Fruit fly (Drosophila melanogaster) Kc167 (cell line): ENCODE results near the gene Deaf1.
A peak's percentile ranks its signal among the peaks of the same experiment; 100 is the strongest.

Experiments
- Myc ChIP-seq: fragments of >200 bp; optimal IDR thresholded peaks from 2 replicates; lab custom pipeline; 2017; ENCODE audit warnings: missing external identifiers
- Sin3A ChIP-seq: fragments of >200 bp; optimal IDR thresholded peaks from 2 replicates; lab custom pipeline; 2018; ENCODE audit warnings: missing external identifiers
- h ChIP-seq: fragments of >200 bp; optimal IDR thresholded peaks from 3 replicates; lab custom pipeline; 2018; ENCODE audit warnings: missing external identifiers
- insv ChIP-seq: fragments of >200 bp; optimal IDR thresholded peaks from 3 replicates; lab custom pipeline; 2018; ENCODE audit warnings: missing external identifiers
- psq ChIP-seq: fragments of >200 bp; optimal IDR thresholded peaks from 2 replicates; lab custom pipeline; 2017; ENCODE audit warnings: missing external identifiers
- ttk ChIP-seq: sonication (Bioruptor generic); optimal IDR thresholded peaks from 2 replicates; lab custom pipeline; 2017; ENCODE audit warnings: missing external identifiers

Deaf1 gene

DNA sequence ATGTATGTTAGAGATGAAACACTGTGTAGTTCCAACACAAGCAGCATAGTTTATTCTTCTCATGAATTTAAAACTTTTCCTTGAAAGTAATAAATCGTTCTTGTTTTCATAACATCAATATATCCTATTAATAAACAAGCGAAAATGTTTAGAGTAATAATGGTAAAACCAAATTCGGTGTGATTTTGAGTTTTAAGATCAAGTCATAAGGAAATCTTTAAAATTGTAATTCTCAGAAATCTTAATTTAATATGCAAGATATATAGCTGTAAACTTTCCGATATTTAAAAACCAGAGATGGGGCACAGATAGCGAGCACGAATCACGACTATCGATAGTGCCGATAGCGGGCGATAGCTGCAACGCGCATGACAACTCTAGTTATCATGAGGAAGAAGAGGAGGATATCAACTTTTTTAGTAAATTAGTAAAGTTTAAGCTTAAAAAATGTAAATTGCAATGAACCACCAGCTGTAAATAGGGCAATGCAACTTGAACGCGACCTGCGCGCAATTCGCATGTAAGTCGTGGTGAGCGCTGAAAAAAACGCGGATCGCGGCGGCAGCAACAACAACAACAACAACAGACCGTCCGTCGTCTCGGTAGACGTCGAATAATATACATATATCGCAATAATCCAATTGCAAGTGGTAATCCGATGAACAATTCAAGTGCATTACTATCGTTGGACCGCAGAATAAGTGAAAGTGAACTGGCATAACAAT lies at the start of gene Deaf1, which contains the start of gene Fibp:
Gene Deaf1 (plus strand): TSS at position 368 of the 725 bp plus-strand sequence.
Gene Fibp (minus strand): TSS at position 161 of the 725 bp plus-strand sequence.
- TF ChIP-seq ttk (lab: Kevin White, UChicago) (no peak), Sin3A (lab: Kevin White, UChicago) (no peak), Myc (lab: Kevin White, UChicago) (no peak), psq (lab: Kevin White, UChicago) (no peak), h (lab: Kevin White, UChicago) (no peak), insv (no peak)

dm6 chr3L:19777279-19777960 lies 40.6 kb upstream of the Deaf1 start:
- no peak for TF ChIP-seq Sin3A (lab: Kevin White, UChicago)
- no peak for TF ChIP-seq Myc (lab: Kevin White, UChicago)
- TF ChIP-seq h (lab: Kevin White, UChicago), result no peak
- no peak for TF ChIP-seq psq (lab: Kevin White, UChicago)

DNA sequence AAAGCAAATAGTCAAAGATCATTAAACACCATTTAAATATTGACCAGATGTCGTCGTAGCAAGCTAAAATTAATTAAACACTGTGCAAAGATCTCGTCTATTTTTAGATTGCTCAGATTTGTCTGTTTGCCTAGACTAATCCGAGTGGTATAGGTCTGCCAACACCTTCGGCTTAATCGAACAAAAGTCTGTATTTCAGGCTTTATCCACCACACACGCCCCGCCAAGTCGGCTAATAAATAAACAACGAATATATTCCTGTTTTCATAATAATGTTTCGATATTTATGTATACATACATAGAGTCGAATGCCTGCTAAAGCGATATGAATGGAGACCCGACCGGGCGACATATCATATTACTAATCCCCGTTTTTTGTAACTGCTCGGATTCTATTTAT lies 39.4 kb upstream of the Deaf1 start:
- TF ChIP-seq h (lab: Kevin White, UChicago), result no peak

dm6 chr3L:19787632-19788031 lies 30.3 kb upstream of the Deaf1 start:
- TF ChIP-seq insv (no peak), Myc (lab: Kevin White, UChicago) (no peak), Sin3A (lab: Kevin White, UChicago) (no peak), h (lab: Kevin White, UChicago) (no peak), ttk (lab: Kevin White, UChicago) (no peak), psq (lab: Kevin White, UChicago) (no peak)

DNA sequence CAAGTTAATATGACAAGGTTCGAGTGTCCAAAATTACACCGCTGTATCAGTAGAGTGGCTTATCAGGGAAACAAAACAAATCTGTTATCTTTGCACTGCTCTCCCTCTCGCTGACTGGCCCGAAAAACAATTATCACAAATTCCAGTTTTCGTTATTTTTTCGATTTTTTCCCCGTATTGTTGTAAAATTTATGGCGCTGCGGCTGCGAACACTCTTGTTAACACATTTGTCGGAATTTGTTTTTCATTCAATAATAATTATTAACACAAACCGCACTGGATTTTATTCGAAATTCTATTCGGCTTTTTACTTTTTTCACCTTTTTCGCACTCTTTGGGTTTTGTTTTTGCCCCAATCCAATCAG lies 27.4 kb upstream of the Deaf1 start:
- TF ChIP-seq insv (no peak), Sin3A (lab: Kevin White, UChicago) (no peak), ttk (lab: Kevin White, UChicago) (no peak), psq (lab: Kevin White, UChicago) (no peak), h (lab: Kevin White, UChicago) (no peak), Myc (lab: Kevin White, UChicago) (no peak)

dm6 chr3L:19790929-19791687 lies 26.9 kb upstream of the Deaf1 start:
- TF ChIP-seq Sin3A (lab: Kevin White, UChicago) (no peak), ttk (lab: Kevin White, UChicago) (no peak), Myc (lab: Kevin White, UChicago) (no peak)

DNA sequence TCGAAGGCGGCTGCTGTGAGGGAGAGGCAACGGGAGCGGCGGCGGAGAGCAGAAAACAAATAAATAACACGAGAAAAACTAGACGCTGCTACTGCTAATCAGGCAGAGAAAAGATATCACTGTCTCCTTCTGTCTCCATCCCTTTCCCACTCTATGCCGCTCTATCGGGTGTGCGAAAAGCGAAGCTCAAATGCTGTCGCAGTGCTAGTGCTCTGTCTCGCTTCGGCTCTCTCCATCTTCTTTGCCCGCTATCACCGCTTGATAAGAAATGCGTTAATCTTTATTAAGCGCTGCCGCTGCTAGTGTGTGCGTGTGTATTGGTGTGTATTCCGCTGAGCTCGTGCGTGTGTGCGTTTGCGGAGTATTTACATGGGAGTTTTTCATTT lies 26.3 kb upstream of the Deaf1 start:
- TF ChIP-seq h (lab: Kevin White, UChicago), result no peak
- TF ChIP-seq psq (lab: Kevin White, UChicago), result no peak
- no peak for TF ChIP-seq insv
- TF ChIP-seq Sin3A (lab: Kevin White, UChicago), result no peak
- TF ChIP-seq ttk (lab: Kevin White, UChicago), result no peak
- no peak for TF ChIP-seq Myc (lab: Kevin White, UChicago)

- no peak for TF ChIP-seq psq (lab: Kevin White, UChicago)
- no peak for TF ChIP-seq ttk (lab: Kevin White, UChicago)
- no peak for TF ChIP-seq Sin3A (lab: Kevin White, UChicago)
- TF ChIP-seq h (lab: Kevin White, UChicago), result no peak
- TF ChIP-seq insv, result no peak
- no peak for TF ChIP-seq Myc (lab: Kevin White, UChicago)
Observed at dm6 chr3L:19792717-19793437, 25.1 kb upstream of the Deaf1 start.

dm6 chr3L:19793438-19793998 lies 24.5 kb upstream of the Deaf1 start, which contains the start of the genes CG42637, Gyc76C and SREBP:
CG42637 (minus strand) TSS chr3L:19793569.
Gyc76C (minus strand) TSS chr3L:19793569.
SREBP (plus strand) TSS chr3L:19793935.
- TF ChIP-seq Sin3A (lab: Kevin White, UChicago) (peak; percentile 43), insv (no peak)

- TF ChIP-seq insv, result no peak
- no peak for TF ChIP-seq psq (lab: Kevin White, UChicago)
- no peak for TF ChIP-seq ttk (lab: Kevin White, UChicago)
- TF ChIP-seq Myc (lab: Kevin White, UChicago), result no peak
- no peak for TF ChIP-seq h (lab: Kevin White, UChicago)
- TF ChIP-seq Sin3A (lab: Kevin White, UChicago), result no peak
Observed at dm6 chr3L:19794203-19794802, 23.7 kb upstream of the Deaf1 start.

dm6 chr3L:19798978-19799377 lies 19.0 kb upstream of the Deaf1 start, which contains the start of gene Ir76a:
Ir76a (plus strand) TSS chr3L:19799278.
- TF ChIP-seq h (lab: Kevin White, UChicago) (no peak), Myc (lab: Kevin White, UChicago) (no peak), insv (no peak), psq (lab: Kevin White, UChicago) (no peak), Sin3A (lab: Kevin White, UChicago) (no peak), ttk (lab: Kevin White, UChicago) (no peak)
